Worm (Caenorhabditis elegans): Measurements from ENCODE around the gene cyk-7.
"Not testable (repeated sequence)": the region's sequence is repeated elsewhere in the genome, so short reads cannot be mapped to it uniquely, and the experiment has no call there.

- not testable (repeated sequence) for TF ChIP-seq pha-4 (GFP tag; IDR thresholded peaks at IDR 0.05); pha-4 (tag; optimal IDR thresholded peaks at IDR 0.05); ama-1 (optimal IDR thresholded peaks at IDR 0.05); attf-4 (tag; optimal IDR thresholded peaks at IDR 0.05); egl-27 (tag; optimal IDR thresholded peaks at IDR 0.05); ceh-32 (tag; optimal IDR thresholded peaks at IDR 0.05; ENCODE audit: poor library complexity); saeg-2 (GFP tag; IDR thresholded peaks at IDR 0.05)
Measured at ce11 chrIII:7821130-7821529, 25.9 kb upstream of the cyk-7 start.

All from whole organism, L4 larva.